Worm (Caenorhabditis elegans) whole organism, L1 larva: ENCODE results near the gene C01G10.6.

Source experiments
- ama-1 ChIP-seq: fragments of 150-350 bp; optimal IDR thresholded peaks from 2 replicates; lab custom pipeline; 2014
- fos-1 ChIP-seq: fragments of 150-350 bp; optimal IDR thresholded peaks from 2 replicates; lab custom pipeline; 2014; ENCODE audit warnings: missing biosample characterization, missing genetic modification characterization
- nhr-77 ChIP-seq: fragments of 150-350 bp; optimal IDR thresholded peaks from 2 replicates; lab custom pipeline; 2014; ENCODE audit warnings: missing biosample characterization, missing genetic modification characterization

DNA sequence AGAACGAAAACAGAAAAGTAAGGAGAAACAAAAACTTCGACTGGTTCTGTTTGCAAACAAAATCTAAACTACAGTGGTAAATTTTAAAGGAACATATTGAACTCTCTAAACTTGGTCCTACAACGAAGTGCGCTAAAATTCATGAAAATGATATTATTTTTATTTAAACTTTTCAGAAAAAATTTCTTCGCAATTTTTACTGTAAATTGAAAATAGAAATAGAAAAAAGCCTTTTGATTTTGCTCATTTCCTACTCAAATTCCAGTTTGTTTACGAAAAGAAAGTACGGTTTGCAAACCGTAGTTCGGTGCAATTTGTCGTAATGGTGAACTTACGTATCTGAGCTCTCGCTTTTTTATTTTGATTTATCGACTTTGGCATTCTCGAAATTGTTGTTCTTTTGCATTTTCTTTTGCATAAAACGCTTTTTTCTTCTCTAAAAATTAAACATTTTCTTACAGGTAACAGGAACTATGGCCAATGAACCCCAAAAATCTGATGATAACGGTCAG, 21.6 kb upstream of the C01G10.6 start, which contains the start of gene otub-1:
- TF ChIP-seq ama-1 (lab: Kevin White, UChicago) (no peak), nhr-77 (tag; lab: Kevin White, UChicago) (no peak), fos-1 (no peak)
